Worm (Caenorhabditis elegans) whole organism, mixed stage, embryonic: ENCODE results near the gene sre-1.

Experiments
- M03D4.4 ChIP-seq: sonication (generic microtip); optimal IDR thresholded peaks from 2 replicates; lab custom pipeline; 2017; ENCODE audit warnings: mild to moderate bottlenecking, missing genetic modification characterization, missing compliant biosample characterization
- bed-3 ChIP-seq: fragments of 200-800 bp; sonication (Bioruptor generic); optimal IDR thresholded peaks from 3 replicates; lab custom pipeline; 2018; ENCODE audit warnings: mild to moderate bottlenecking, missing genetic modification characterization, moderate library complexity, missing compliant biosample characterization
- blmp-1 ChIP-seq: fragments of 150-350 bp; optimal IDR thresholded peaks from 2 replicates; lab custom pipeline; 2014; ENCODE audit warnings: missing biosample characterization, missing genetic modification characterization
- ceh-39 ChIP-seq: fragments of 150-350 bp; optimal IDR thresholded peaks from 2 replicates; lab custom pipeline; 2014; ENCODE audit warnings: missing biosample characterization, missing genetic modification characterization
- ceh-43 ChIP-seq: fragments of 200-800 bp; sonication (Bioruptor generic); optimal IDR thresholded peaks from 2 replicates; lab custom pipeline; 2018; ENCODE audit warnings: mild to moderate bottlenecking, missing genetic modification characterization, moderate library complexity, missing compliant biosample characterization
- ceh-83 ChIP-seq: fragments of 200-800 bp; sonication (Bioruptor generic); optimal IDR thresholded peaks from 2 replicates; lab custom pipeline; 2018; ENCODE audit warnings: mild to moderate bottlenecking, missing genetic modification characterization, missing compliant biosample characterization
- ces-1 ChIP-seq: fragments of 150-350 bp; optimal IDR thresholded peaks from 2 replicates; lab custom pipeline; 2014; ENCODE audit warnings: missing biosample characterization, missing genetic modification reagents, missing genetic modification characterization
- cnd-1 ChIP-seq: fragments of 200-800 bp; sonication (Bioruptor generic); optimal IDR thresholded peaks from 2 replicates; lab custom pipeline; 2018; ENCODE audit warnings: mild to moderate bottlenecking, missing genetic modification characterization, missing compliant biosample characterization
- drap-1 ChIP-seq: fragments of 200-800 bp; sonication (Bioruptor generic); optimal IDR thresholded peaks from 3 replicates; lab custom pipeline; 2018; ENCODE audit warnings: mild to moderate bottlenecking, missing genetic modification characterization, missing compliant biosample characterization
- elt-1 ChIP-seq: sonication (generic microtip); optimal IDR thresholded peaks from 2 replicates; lab custom pipeline; 2017; ENCODE audit warnings: missing genetic modification characterization, mild to moderate bottlenecking, missing compliant biosample characterization, antibody characterized with exemption, moderate library complexity, borderline replicate concordance; ENCODE audit not compliant: insufficient read depth
- elt-3 ChIP-seq: fragments of 150-350 bp; optimal IDR thresholded peaks from 2 replicates; lab custom pipeline; 2014; ENCODE audit warnings: missing biosample characterization, missing genetic modification characterization
- flh-1 ChIP-seq: fragments of 200-800 bp; sonication (Bioruptor generic); optimal IDR thresholded peaks from 2 replicates; lab custom pipeline; 2018; ENCODE audit warnings: mild to moderate bottlenecking, missing genetic modification characterization, moderate library complexity, missing compliant biosample characterization
- ham-2 ChIP-seq: fragments of 200-800 bp; sonication (Bioruptor generic); optimal IDR thresholded peaks from 2 replicates; lab custom pipeline; 2018; ENCODE audit warnings: mild to moderate bottlenecking, missing genetic modification characterization, missing compliant biosample characterization
- hlh-1 ChIP-seq: fragments of 150-350 bp; optimal IDR thresholded peaks from 2 replicates; lab custom pipeline; 2014; ENCODE audit warnings: missing biosample characterization, missing genetic modification reagents, missing genetic modification characterization
- lin-13 ChIP-seq: fragments of 150-350 bp; optimal IDR thresholded peaks from 2 replicates; lab custom pipeline; 2014; ENCODE audit warnings: missing biosample characterization, missing genetic modification characterization
- lin-32 ChIP-seq: fragments of 200-800 bp; sonication (Bioruptor generic); optimal IDR thresholded peaks from 2 replicates; lab custom pipeline; 2018; ENCODE audit warnings: mild to moderate bottlenecking, missing genetic modification characterization, missing compliant biosample characterization
- lsy-2 ChIP-seq: fragments of 150-350 bp; optimal IDR thresholded peaks from 2 replicates; lab custom pipeline; 2014; ENCODE audit warnings: missing biosample characterization, missing genetic modification characterization
- mab-5 ChIP-seq: fragments of 150-350 bp; optimal IDR thresholded peaks from 2 replicates; lab custom pipeline; 2014; ENCODE audit warnings: missing biosample characterization, missing genetic modification characterization
- mep-1 ChIP-seq: fragments of 150-350 bp; optimal IDR thresholded peaks from 2 replicates; lab custom pipeline; 2017; ENCODE audit warnings: missing biosample characterization, missing genetic modification reagents, missing genetic modification characterization, inconsistent platforms
- mls-2 ChIP-seq: sonication (generic microtip); optimal IDR thresholded peaks from 2 replicates; lab custom pipeline; 2016; ENCODE audit warnings: mild to moderate bottlenecking, missing genetic modification characterization, moderate library complexity, missing compliant biosample characterization
- nhr-12 ChIP-seq: fragments of 150-350 bp; optimal IDR thresholded peaks from 2 replicates; lab custom pipeline; 2014; ENCODE audit warnings: missing biosample characterization, missing genetic modification characterization
- nhr-2 ChIP-seq: fragments of 150-350 bp; optimal IDR thresholded peaks from 2 replicates; lab custom pipeline; 2014; ENCODE audit warnings: missing biosample characterization, missing genetic modification characterization
- nhr-237 ChIP-seq: fragments of 150-350 bp; optimal IDR thresholded peaks from 2 replicates; lab custom pipeline; 2014; ENCODE audit warnings: missing biosample characterization, missing genetic modification characterization
- nhr-28 ChIP-seq: fragments of 150-350 bp; optimal IDR thresholded peaks from 2 replicates; lab custom pipeline; 2014; ENCODE audit warnings: missing biosample characterization, missing genetic modification characterization
- nhr-76 ChIP-seq: sonication (generic microtip); optimal IDR thresholded peaks from 2 replicates; lab custom pipeline; 2017; ENCODE audit warnings: missing biosample characterization, missing genetic modification characterization
- pha-4 ChIP-seq: fragments of 150-350 bp; optimal IDR thresholded peaks from 2 replicates; lab custom pipeline; 2018; ENCODE audit warnings: missing biosample characterization, missing genetic modification reagents, missing genetic modification characterization
- sem-2 ChIP-seq: fragments of 200-800 bp; sonication (Bioruptor generic); optimal IDR thresholded peaks from 2 replicates; lab custom pipeline; 2018; ENCODE audit warnings: mild to moderate bottlenecking, missing genetic modification characterization, missing compliant biosample characterization
- snpc-4 ChIP-seq: fragments of 150-350 bp; optimal IDR thresholded peaks from 2 replicates; lab custom pipeline; 2014; ENCODE audit warnings: missing biosample characterization, missing genetic modification characterization
- sptf-1 ChIP-seq: sonication (generic microtip); optimal IDR thresholded peaks from 2 replicates; lab custom pipeline; 2017; ENCODE audit warnings: mild to moderate bottlenecking, missing genetic modification characterization, moderate library complexity, missing compliant biosample characterization
- tbx-8 ChIP-seq: fragments of 200-800 bp; sonication (Bioruptor generic); optimal IDR thresholded peaks from 2 replicates; lab custom pipeline; 2018; ENCODE audit warnings: mild to moderate bottlenecking, missing genetic modification characterization, moderate library complexity, missing compliant biosample characterization
- unc-120 ChIP-seq: sonication (generic microtip); optimal IDR thresholded peaks from 2 replicates; lab custom pipeline; 2017; ENCODE audit warnings: missing genetic modification characterization, missing compliant biosample characterization; ENCODE audit not compliant: poor library complexity, severe bottlenecking
- unc-39 ChIP-seq: fragments of 150-350 bp; optimal IDR thresholded peaks from 2 replicates; lab custom pipeline; 2014; ENCODE audit warnings: missing biosample characterization, missing genetic modification characterization
- unc-62 ChIP-seq: fragments of 150-350 bp; optimal IDR thresholded peaks from 2 replicates; lab custom pipeline; 2014; ENCODE audit warnings: missing biosample characterization, missing genetic modification reagents, missing genetic modification characterization
- zip-8 ChIP-seq: fragments of 150-350 bp; optimal IDR thresholded peaks from 2 replicates; lab custom pipeline; 2014; ENCODE audit warnings: missing biosample characterization, missing genetic modification characterization
- ztf-11 ChIP-seq: fragments of 150-350 bp; optimal IDR thresholded peaks from 2 replicates; lab custom pipeline; 2014; ENCODE audit warnings: missing biosample characterization, missing genetic modification characterization

sre-1 gene

ce11 chrII:7736725-7737124 lies 27.2 kb downstream of the sre-1 start:
- TF ChIP-seq nhr-12 (tag; lab: Kevin White, UChicago), result no peak
- TF ChIP-seq ceh-83 (GFP tag; lab: Kevin White, UChicago), result no peak
- no peak for TF ChIP-seq lsy-2 (tag; lab: Kevin White, UChicago)
- no peak for TF ChIP-seq elt-1 (tag; lab: Kevin White, UChicago)
- TF ChIP-seq mep-1 (tag; lab: Kevin White, UChicago), result no peak
- no peak for TF ChIP-seq nhr-76 (tag; lab: Kevin White, UChicago)
- TF ChIP-seq unc-62, result no peak
- TF ChIP-seq ces-1 (GFP tag; lab: Kevin White, UChicago), result no peak
- no peak for TF ChIP-seq pha-4 (tag; lab: Kevin White, UChicago)
- no peak for TF ChIP-seq nhr-2
- no peak for TF ChIP-seq lin-32 (GFP tag; lab: Kevin White, UChicago)
- TF ChIP-seq ceh-39, result no peak
- no peak for TF ChIP-seq nhr-28 (tag; lab: Kevin White, UChicago)
- no peak for TF ChIP-seq sptf-1 (tag; lab: Kevin White, UChicago)
- TF ChIP-seq unc-120 (tag; lab: Kevin White, UChicago), result no peak
- no peak for TF ChIP-seq ham-2 (GFP tag; lab: Kevin White, UChicago)
- TF ChIP-seq cnd-1 (tag; lab: Kevin White, UChicago), result no peak
- TF ChIP-seq tbx-8, result no peak

ce11 chrII:7753500-7753899 lies 44.0 kb downstream of the sre-1 start, which contains the start of gene trx-1:
TSS of gene trx-1 (minus strand) at chrII:7753600.
- no peak for TF ChIP-seq unc-39 (tag; lab: Kevin White, UChicago)
- no peak for TF ChIP-seq nhr-12 (tag; lab: Kevin White, UChicago)
- TF ChIP-seq hlh-1 (tag; lab: Kevin White, UChicago), result no peak
- no peak for TF ChIP-seq blmp-1 (tag; lab: Kevin White, UChicago)
- TF ChIP-seq mab-5 (tag; lab: Kevin White, UChicago), result no peak
- TF ChIP-seq mep-1 (tag; lab: Kevin White, UChicago), result no peak
- no peak for TF ChIP-seq ceh-43
- no peak for TF ChIP-seq elt-1 (tag; lab: Kevin White, UChicago)

- TF ChIP-seq ceh-39 (peak; percentile 55), zip-8 (tag; lab: Kevin White, UChicago) (no peak), elt-3 (tag; lab: Kevin White, UChicago) (no peak), unc-62 (no peak), unc-120 (tag; lab: Kevin White, UChicago) (peak; percentile 50), pha-4 (tag; lab: Kevin White, UChicago) (no peak)
Observed at ce11 chrII:7755116-7755571, 45.6 kb downstream of the sre-1 start, which contains the start of the genes B0228.6 and B0228.1. TSS of gene B0228.6 (minus strand) at chrII:7755166. TSS of gene B0228.1 (plus strand) at chrII:7755343.

- TF ChIP-seq lin-13 (tag; lab: Kevin White, UChicago) (no peak), elt-1 (tag; lab: Kevin White, UChicago) (no peak), sem-2 (GFP tag; lab: Kevin White, UChicago) (no peak), snpc-4 (no peak), nhr-2 (no peak), unc-39 (tag; lab: Kevin White, UChicago) (no peak), unc-120 (tag; lab: Kevin White, UChicago) (no peak), ztf-11 (tag; lab: Kevin White, UChicago) (no peak), sptf-1 (tag; lab: Kevin White, UChicago) (no peak), mab-5 (tag; lab: Kevin White, UChicago) (no peak), lin-32 (GFP tag; lab: Kevin White, UChicago) (no peak), ces-1 (GFP tag; lab: Kevin White, UChicago) (no peak), cnd-1 (tag; lab: Kevin White, UChicago) (no peak), pha-4 (tag; lab: Kevin White, UChicago) (no peak), tbx-8 (no peak), mls-2 (no peak), zip-8 (tag; lab: Kevin White, UChicago) (no peak), flh-1 (GFP tag; lab: Kevin White, UChicago) (peak; percentile 18), blmp-1 (tag; lab: Kevin White, UChicago) (no peak), ham-2 (GFP tag; lab: Kevin White, UChicago) (no peak), nhr-237 (no peak), hlh-1 (tag; lab: Kevin White, UChicago) (peak; percentile 36), lsy-2 (tag; lab: Kevin White, UChicago) (no peak), elt-3 (tag; lab: Kevin White, UChicago) (no peak), nhr-76 (tag; lab: Kevin White, UChicago) (no peak), ceh-39 (no peak), nhr-12 (tag; lab: Kevin White, UChicago) (no peak), drap-1 (peak; percentile 48), mep-1 (tag; lab: Kevin White, UChicago) (no peak), ceh-43 (no peak), ceh-83 (GFP tag; lab: Kevin White, UChicago) (peak; percentile 66), nhr-28 (tag; lab: Kevin White, UChicago) (no peak), bed-3 (GFP tag; lab: Kevin White, UChicago) (peak; percentile 8), M03D4.4 (tag; lab: Kevin White, UChicago) (peak; percentile 29), unc-62 (peak; percentile 1)
Observed at ce11 chrII:7756810-7757209, 47.3 kb downstream of the sre-1 start.
